Worm (Caenorhabditis elegans): Measurements from ENCODE around the gene nstp-7.

nstp-7 gene

DNA sequence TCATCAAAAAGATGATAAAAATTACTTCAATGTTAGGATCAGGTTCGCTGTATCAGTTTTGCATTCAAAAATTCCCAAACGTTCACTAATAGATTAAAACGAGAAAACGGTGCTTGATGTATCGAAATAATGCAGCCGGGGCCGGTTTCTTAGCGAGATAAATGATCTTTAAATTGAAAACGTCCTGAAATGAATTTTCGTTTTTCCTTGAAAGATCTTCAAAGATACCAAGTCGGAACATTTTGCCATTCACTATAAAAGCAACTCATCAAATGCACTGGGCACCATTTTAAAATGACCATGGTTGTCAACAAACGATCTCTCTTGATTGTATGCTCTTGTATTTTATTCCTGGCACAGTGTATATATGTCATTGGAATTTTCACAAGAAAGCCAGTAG, 5.6 kb upstream of the nstp-7 start, which contains the start of gene K06H6.5:
Gene K06H6.5, plus strand, starts transcription at position 301 of the 400 bp plus-strand sequence.
- no peak for TF ChIP-seq sup-37 (GFP tag; optimal IDR thresholded peaks at IDR 0.05)
- TF ChIP-seq zip-4 (GFP tag; optimal IDR thresholded peaks at IDR 0.05): no peak
- no peak for TF ChIP-seq ama-1 (optimal IDR thresholded peaks at IDR 0.05)
- no peak for TF ChIP-seq Y116A8C.19 (tag; optimal IDR thresholded peaks at IDR 0.05; ENCODE audit: borderline replicate concordance)
- no peak for TF ChIP-seq lin-15B (tag; optimal IDR thresholded peaks at IDR 0.05)
- no peak for TF ChIP-seq mdl-1 (tag; optimal IDR thresholded peaks at IDR 0.05)
- no peak for TF ChIP-seq snu-23 (GFP tag; optimal IDR thresholded peaks at IDR 0.05)

DNA sequence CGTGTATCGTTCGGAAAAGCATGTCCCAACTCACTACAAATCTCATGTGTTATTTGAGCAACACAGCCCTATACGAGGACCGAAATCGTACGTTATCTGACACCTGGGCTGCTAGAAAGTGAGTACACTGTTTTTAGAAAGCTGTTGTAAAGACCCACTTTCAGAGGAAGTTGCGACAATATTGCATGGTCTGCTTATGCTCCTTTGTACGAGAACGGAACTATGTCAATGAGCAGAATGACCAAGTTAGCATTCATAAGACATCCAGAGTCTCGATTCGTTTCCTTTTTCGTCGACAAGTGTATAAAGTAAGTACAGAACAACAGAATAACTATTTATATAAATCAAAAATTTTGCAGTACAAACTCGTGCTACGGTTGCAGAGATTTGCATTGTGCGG, 4.8 kb upstream of the nstp-7 start:
- TF ChIP-seq elt-3 (tag; optimal IDR thresholded peaks at IDR 0.05): no peak
- TF ChIP-seq fos-1 (tag; optimal IDR thresholded peaks at IDR 0.05): no peak
- no peak for TF ChIP-seq rnt-1 (tag; optimal IDR thresholded peaks at IDR 0.05)
- no peak for TF ChIP-seq C16A3.4 (tag; optimal IDR thresholded peaks at IDR 0.05)
- TF ChIP-seq nhr-47 (tag; optimal IDR thresholded peaks at IDR 0.05): no peak
- TF ChIP-seq egl-27 (tag; optimal IDR thresholded peaks at IDR 0.05): no peak
- TF ChIP-seq lin-14 (GFP tag; optimal IDR thresholded peaks at IDR 0.05): no peak
- TF ChIP-seq zip-4 (GFP tag; optimal IDR thresholded peaks at IDR 0.05): no peak
- no peak for TF ChIP-seq ceh-90 (tag; optimal IDR thresholded peaks at IDR 0.05)
- no peak for TF ChIP-seq elt-2 (tag; optimal IDR thresholded peaks at IDR 0.05)
- no peak for TF ChIP-seq irx-1 (tag; optimal IDR thresholded peaks at IDR 0.05)
- no peak for TF ChIP-seq fkh-4 (tag; optimal IDR thresholded peaks at IDR 0.05; ENCODE audit: borderline replicate concordance)
- no peak for TF ChIP-seq mep-1 (tag; optimal IDR thresholded peaks at IDR 0.05)
- no peak for TF ChIP-seq skn-1 (tag; optimal IDR thresholded peaks at IDR 0.05)
- no peak for TF ChIP-seq sptf-1 (tag; optimal IDR thresholded peaks at IDR 0.05)
- no peak for TF ChIP-seq hlh-17 (GFP tag; optimal IDR thresholded peaks at IDR 0.05; ENCODE audit: borderline replicate concordance)
- TF ChIP-seq fkh-10 (GFP tag; optimal IDR thresholded peaks at IDR 0.05): no peak
- TF ChIP-seq ceh-63 (GFP tag; optimal IDR thresholded peaks at IDR 0.05): no peak
- no peak for TF ChIP-seq fkh-8 (tag; optimal IDR thresholded peaks at IDR 0.05)
- no peak for TF ChIP-seq efl-3 (GFP tag; optimal IDR thresholded peaks at IDR 0.05)

DNA sequence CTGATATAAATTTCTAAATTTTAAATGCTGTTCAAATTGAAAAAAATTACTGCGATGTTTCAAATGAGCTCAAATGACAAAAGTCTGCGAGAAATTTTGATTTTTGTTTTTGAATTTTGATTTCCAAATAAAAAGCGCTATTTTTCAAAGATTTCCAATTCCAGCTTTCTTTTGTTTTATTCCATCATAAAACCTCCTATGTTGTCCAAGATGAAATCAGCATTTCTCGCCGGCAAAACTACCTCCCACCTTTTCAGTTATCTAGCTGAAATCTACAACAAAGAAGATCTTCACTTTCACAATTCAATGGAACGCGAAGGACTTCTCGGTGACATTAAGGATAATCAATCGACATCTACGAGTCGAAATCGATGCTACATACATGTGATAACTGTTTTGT, 2.7 kb upstream of the nstp-7 start, which contains the start of gene K06H6.4:
Gene K06H6.4, plus strand, starts transcription at position 301 of the 400 bp plus-strand sequence.
- peak; percentile 29 for TF ChIP-seq blmp-1 (tag; optimal IDR thresholded peaks at IDR 0.05)
- TF ChIP-seq aly-2 (tag; optimal IDR thresholded peaks at IDR 0.05): no peak

DNA sequence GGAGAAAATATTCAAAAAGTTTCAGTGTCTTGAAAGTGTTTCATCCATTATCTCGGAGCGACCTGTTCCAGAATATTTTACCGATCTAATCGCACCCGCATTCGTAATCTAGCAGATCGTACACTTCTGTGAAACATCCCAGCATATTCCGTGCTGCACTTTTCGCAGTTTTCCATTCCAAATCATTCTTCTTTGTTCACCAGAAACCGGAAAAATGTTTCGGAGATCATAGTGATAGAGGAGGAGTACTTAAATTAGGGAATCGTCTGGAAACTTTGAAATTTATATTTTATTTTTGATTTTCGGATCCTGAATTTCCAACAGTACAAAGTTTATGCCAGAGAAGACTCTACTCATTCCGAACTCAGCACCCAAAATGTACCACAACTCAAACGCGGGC, 3.8 kb downstream of the nstp-7 start, which contains the start of gene K06H6.2:
Gene K06H6.2, plus strand, starts transcription at position 301 of the 400 bp plus-strand sequence.
- TF ChIP-seq unc-130 (tag; optimal IDR thresholded peaks at IDR 0.05) (no peak), nhr-20 (tag; optimal IDR thresholded peaks at IDR 0.05) (no peak), xbp-1 (tag; optimal IDR thresholded peaks at IDR 0.05) (no peak), nhr-11 (tag; optimal IDR thresholded peaks at IDR 0.05) (no peak), nhr-28 (tag; optimal IDR thresholded peaks at IDR 0.05) (no peak), alr-1 (tag; optimal IDR thresholded peaks at IDR 0.05; ENCODE audit: borderline replicate concordance) (no peak), vab-15 (tag; optimal IDR thresholded peaks at IDR 0.05) (no peak), hpl-2 (GFP tag; optimal IDR thresholded peaks at IDR 0.05) (no peak)

DNA sequence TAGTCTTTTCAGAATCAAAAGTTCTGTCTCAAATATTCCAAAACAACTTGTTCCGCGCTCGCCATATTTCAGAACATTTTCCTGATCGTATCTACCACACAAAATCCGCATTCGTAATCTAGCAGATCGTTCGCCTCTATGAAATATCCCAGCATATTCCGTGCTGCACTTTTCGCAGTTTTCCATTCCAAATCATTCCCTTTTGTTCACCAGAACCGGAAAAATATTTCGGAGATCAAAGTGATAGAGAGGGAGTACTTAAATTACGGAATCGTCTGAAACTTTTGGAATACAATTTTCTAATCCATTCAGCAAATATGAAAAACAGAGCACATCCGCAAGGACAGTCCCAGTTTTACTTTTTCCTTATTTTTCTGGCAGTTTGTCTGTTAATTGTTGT, 6.1 kb downstream of the nstp-7 start, which contains the start of gene K06H6.1:
Gene K06H6.1, plus strand, starts transcription at position 301 of the 400 bp plus-strand sequence.
- TF ChIP-seq ceh-63 (GFP tag; optimal IDR thresholded peaks at IDR 0.05) (no peak), pag-3 (tag; optimal IDR thresholded peaks at IDR 0.05; ENCODE audit: borderline replicate concordance, insufficient read depth) (no peak), unc-98 (GFP tag; IDR thresholded peaks at IDR 0.05) (no peak), tbx-2 (tag; optimal IDR thresholded peaks at IDR 0.05) (no peak), irx-1 (tag; optimal IDR thresholded peaks at IDR 0.05) (no peak), lsy-2 (tag; optimal IDR thresholded peaks at IDR 0.05) (no peak), unc-62 (GFP tag; optimal IDR thresholded peaks at IDR 0.05) (no peak), sox-4 (tag; optimal IDR thresholded peaks at IDR 0.05) (no peak), mdl-1 (tag; optimal IDR thresholded peaks at IDR 0.05) (no peak), sptf-1 (tag; optimal IDR thresholded peaks at IDR 0.05) (no peak), nhr-47 (tag; optimal IDR thresholded peaks at IDR 0.05) (no peak), nhr-237 (tag; optimal IDR thresholded peaks at IDR 0.05) (no peak), isw-1 (GFP tag; IDR thresholded peaks at IDR 0.05) (no peak)
